Fruit fly (Drosophila melanogaster): Measurements from ENCODE around the gene CG33262.

- TF ChIP-seq Sp1 (GFP tag; optimal IDR thresholded peaks at IDR 0.05): no peak
- TF ChIP-seq br (GFP tag; optimal IDR thresholded peaks at IDR 0.05): no peak
- no peak for TF ChIP-seq OdsH (GFP tag; optimal IDR thresholded peaks at IDR 0.05)
- no peak for TF ChIP-seq lola (GFP tag; optimal IDR thresholded peaks at IDR 0.05)
- no peak for TF ChIP-seq fru (GFP tag; optimal IDR thresholded peaks at IDR 0.05)
- TF ChIP-seq tai (GFP tag; optimal IDR thresholded peaks at IDR 0.05): no peak
- no peak for TF ChIP-seq CrebA (GFP tag; optimal IDR thresholded peaks at IDR 0.05; ENCODE audit: borderline replicate concordance)
Observed at dm6 chr3L:13173737-13174136, 37.7 kb downstream of the CG33262 start.

All from whole organism, wandering third instar larva.